Fruit fly (Drosophila melanogaster) whole organism, embryonic: ENCODE measurements around the gene bin.

Experiments
- Adf1 ChIP-seq: fragments of 200-800 bp; sonication (Bioruptor generic); IDR thresholded peaks from 2 replicates; pipeline ENCODE4 v1.3.6; 2022; ENCODE audit warnings: missing biosample characterization, missing genetic modification characterization
- CG10959 ChIP-seq: fragments of 200-800 bp; sonication (Bioruptor generic); IDR thresholded peaks from 2 replicates; pipeline ENCODE4 v1.3.6; 2022; ENCODE audit warnings: missing biosample characterization, missing genetic modification characterization
- CG12071 ChIP-seq: fragments of 200-800 bp; sonication (Bioruptor generic); optimal IDR thresholded peaks from 3 replicates; lab custom pipeline; 2018; ENCODE audit warnings: missing biosample characterization, mild to moderate bottlenecking, missing genetic modification characterization
- CG13296 ChIP-seq: fragments of 200-800 bp; sonication (Bioruptor generic); optimal IDR thresholded peaks from 3 replicates; lab custom pipeline; 2018; ENCODE audit warnings: missing biosample characterization, mild to moderate bottlenecking, missing genetic modification characterization
- CG16779 ChIP-seq: fragments of 200-800 bp; sonication (Bioruptor generic); IDR thresholded peaks from 2 replicates; pipeline ENCODE4 v1.3.6; 2022; ENCODE audit warnings: missing biosample characterization, missing genetic modification characterization
- CG16813 ChIP-seq: fragments of 200-800 bp; sonication (Bioruptor generic); IDR thresholded peaks from 3 replicates; pipeline ENCODE4 v1.3.6; 2022; ENCODE audit warnings: missing biosample characterization, missing genetic modification characterization; ENCODE audit not compliant: partially characterized antibody
- CG17328 ChIP-seq: fragments of 200-800 bp; sonication (Bioruptor generic); IDR thresholded peaks from 2 replicates; pipeline ENCODE4 v1.3.6; 2022; ENCODE audit warnings: missing biosample characterization, missing genetic modification characterization
- CG18476 ChIP-seq: fragments of 200-800 bp; sonication (Bioruptor generic); optimal IDR thresholded peaks from 2 replicates; lab custom pipeline; 2016; ENCODE audit warnings: missing biosample characterization, mild to moderate bottlenecking, missing genetic modification characterization
- CG2116 ChIP-seq: fragments of 200-800 bp; sonication (Bioruptor generic); optimal IDR thresholded peaks from 3 replicates; lab custom pipeline; 2018; ENCODE audit warnings: missing biosample characterization, mild to moderate bottlenecking, missing genetic modification characterization
- CG2875 ChIP-seq: fragments of 200-800 bp; sonication (Bioruptor generic); optimal IDR thresholded peaks from 2 replicates; lab custom pipeline; 2017; ENCODE audit warnings: missing biosample characterization, mild to moderate bottlenecking, missing genetic modification characterization, missing genetic modification reagents
- CG30431 ChIP-seq: fragments of 200-800 bp; sonication (Bioruptor generic); optimal IDR thresholded peaks from 2 replicates; lab custom pipeline; 2017; ENCODE audit warnings: missing biosample characterization, missing genetic modification characterization
- CG4328 ChIP-seq: fragments of 200-800 bp; sonication (Bioruptor generic); optimal IDR thresholded peaks from 3 replicates; lab custom pipeline; 2017; ENCODE audit warnings: missing biosample characterization, missing genetic modification reagents, missing genetic modification characterization
- CG6654 ChIP-seq: fragments of 200-800 bp; sonication (Bioruptor generic); optimal IDR thresholded peaks from 2 replicates; lab custom pipeline; 2017; ENCODE audit warnings: missing biosample characterization, mild to moderate bottlenecking, missing genetic modification characterization
- CG8478 ChIP-seq: fragments of >200 bp; optimal IDR thresholded peaks from 2 replicates; lab custom pipeline; 2018
- D19A ChIP-seq: fragments of 200-800 bp; optimal IDR thresholded peaks from 3 replicates; lab custom pipeline; 2019; ENCODE audit warnings: missing biosample characterization, mild to moderate bottlenecking, missing genetic modification characterization, moderate library complexity
- Dek ChIP-seq: fragments of 200-800 bp; sonication (Bioruptor generic); optimal IDR thresholded peaks from 3 replicates; lab custom pipeline; 2019; ENCODE audit warnings: missing biosample characterization, mild to moderate bottlenecking, missing genetic modification characterization, moderate library complexity
- Dip2 ChIP-seq: fragments of 200-800 bp; sonication (Bioruptor generic); IDR thresholded peaks from 2 replicates; pipeline ENCODE4 v1.3.6; 2022; ENCODE audit warnings: missing biosample characterization, missing genetic modification characterization
- Ets65A ChIP-seq: fragments of 200-800 bp; sonication (Bioruptor generic); peaks from one replicate; lab custom pipeline; 2016; ENCODE audit warnings: missing biosample characterization, missing genetic modification characterization
- Ets97D ChIP-seq: fragments of 200-800 bp; sonication (Bioruptor generic); optimal IDR thresholded peaks from 3 replicates; lab custom pipeline; 2016; ENCODE audit warnings: missing biosample characterization, missing genetic modification characterization
- HLH54F ChIP-seq: fragments of 200-800 bp; sonication (Bioruptor generic); optimal IDR thresholded peaks from 3 replicates; lab custom pipeline; 2016; ENCODE audit warnings: missing biosample characterization, missing genetic modification characterization
- Kr ChIP-seq: fragments of 200-800 bp; sonication (Bioruptor generic); optimal IDR thresholded peaks from 2 replicates; lab custom pipeline; 2017; ENCODE audit warnings: missing biosample characterization, mild to moderate bottlenecking, missing genetic modification characterization
- Med ChIP-seq: fragments of 200-800 bp; sonication (Bioruptor generic); peaks from one replicate; lab custom pipeline; 2016; ENCODE audit warnings: missing biosample characterization, missing genetic modification characterization, mild to moderate bottlenecking, inconsistent platforms, moderate library complexity
- Meics ChIP-seq: fragments of 200-800 bp; sonication (Bioruptor generic); optimal IDR thresholded peaks from 2 replicates; lab custom pipeline; 2017; ENCODE audit warnings: missing biosample characterization, mild to moderate bottlenecking, missing genetic modification characterization
- Mrtf ChIP-seq: fragments of 200-800 bp; sonication (Bioruptor generic); IDR thresholded peaks from 3 replicates; pipeline ENCODE4 v1.3.6; 2022; ENCODE audit warnings: missing biosample characterization, missing genetic modification characterization
- PHDP ChIP-seq: fragments of 200-800 bp; sonication (Bioruptor generic); optimal IDR thresholded peaks from 3 replicates; lab custom pipeline; 2018; ENCODE audit warnings: missing biosample characterization, mild to moderate bottlenecking, missing genetic modification characterization, moderate library complexity
- Sin3A ChIP-seq: fragments of >200 bp; optimal IDR thresholded peaks from 2 replicates; lab custom pipeline; 2018
- Usf ChIP-seq: fragments of 200-800 bp; sonication (Bioruptor generic); optimal IDR thresholded peaks from 2 replicates; lab custom pipeline; 2017; ENCODE audit warnings: missing genotype, missing biosample characterization, missing genetic modification characterization
- Xrp1 ChIP-seq: fragments of 200-800 bp; sonication (Bioruptor generic); IDR thresholded peaks from 2 replicates; pipeline ENCODE4 v1.3.6; 2022; ENCODE audit warnings: missing biosample characterization, missing genetic modification characterization
- cg ChIP-seq: fragments of 200-800 bp; sonication (Bioruptor generic); optimal IDR thresholded peaks from 3 replicates; lab custom pipeline; 2019; ENCODE audit warnings: missing biosample characterization, mild to moderate bottlenecking, missing genetic modification characterization, moderate library complexity
- dan ChIP-seq: fragments of 200-800 bp; sonication (Bioruptor generic); IDR thresholded peaks from 2 replicates; pipeline ENCODE4 v1.3.6; 2022; ENCODE audit warnings: missing biosample characterization, missing genetic modification characterization
- dm ChIP-seq: fragments of 200-800 bp; sonication (Bioruptor generic); optimal IDR thresholded peaks from 3 replicates; lab custom pipeline; 2016; ENCODE audit warnings: missing biosample characterization, missing genetic modification characterization
- gfzf ChIP-seq: fragments of 200-800 bp; sonication (Bioruptor generic); optimal IDR thresholded peaks from 2 replicates; lab custom pipeline; 2016; ENCODE audit warnings: missing biosample characterization, mild to moderate bottlenecking, missing genetic modification characterization, moderate library complexity
- gro ChIP-seq: fragments of 200-800 bp; sonication (Bioruptor generic); optimal IDR thresholded peaks from 2 replicates; lab custom pipeline; 2016; ENCODE audit warnings: missing biosample characterization, missing genetic modification characterization
- klu ChIP-seq: fragments of 200-800 bp; sonication (Bioruptor generic); IDR thresholded peaks from 2 replicates; pipeline ENCODE4 v1.3.6; 2022; ENCODE audit warnings: missing biosample characterization, missing genetic modification characterization
- kni ChIP-seq: fragments of 200-800 bp; sonication (Bioruptor generic); optimal IDR thresholded peaks from 3 replicates; lab custom pipeline; 2017; ENCODE audit warnings: mild to moderate bottlenecking, missing biosample characterization, missing genetic modification reagents, missing genetic modification characterization
- lab ChIP-seq: fragments of 200-800 bp; sonication (Bioruptor generic); optimal IDR thresholded peaks from 3 replicates; lab custom pipeline; 2017; ENCODE audit warnings: missing biosample characterization, missing genetic modification characterization, mild to moderate bottlenecking, moderate library complexity, missing genetic modification reagents
- lbe ChIP-seq: fragments of 200-800 bp; sonication (Bioruptor generic); optimal IDR thresholded peaks from 2 replicates; lab custom pipeline; 2016; ENCODE audit warnings: missing biosample characterization, mild to moderate bottlenecking, missing genetic modification characterization
- prd ChIP-seq, 3 experiments: fragments of >200 bp in 2 of 3; fragments of 200-800 bp in 1 of 3; sonication (Bioruptor generic) in 1 of 3; optimal IDR thresholded peaks in 2 of 3; IDR thresholded peaks in 1 of 3; 2 replicates in 2 of 3; 3 replicates in 1 of 3; pipeline versions ENCODE4 v1.3.6 to Lab custom; 2017 to 2022; ENCODE audit warnings: missing biosample characterization in 1 of 3, missing genetic modification characterization in 1 of 3
- run ChIP-seq: fragments of 200-800 bp; sonication (Bioruptor generic); optimal IDR thresholded peaks from 3 replicates; lab custom pipeline; 2018; ENCODE audit warnings: missing biosample characterization, mild to moderate bottlenecking, missing genetic modification characterization
- scrt ChIP-seq: fragments of 200-800 bp; sonication (Bioruptor generic); optimal IDR thresholded peaks from 2 replicates; lab custom pipeline; 2018; ENCODE audit warnings: missing biosample characterization, mild to moderate bottlenecking, missing genetic modification characterization, moderate library complexity
- seq ChIP-seq: fragments of 200-800 bp; sonication (Bioruptor generic); IDR thresholded peaks from 2 replicates; pipeline ENCODE4 v1.3.6; 2022; ENCODE audit warnings: missing biosample characterization, missing genetic modification characterization
- sim ChIP-seq: fragments of 200-800 bp; sonication (Bioruptor generic); IDR thresholded peaks from 2 replicates; pipeline ENCODE4 v1.3.6; 2022; ENCODE audit warnings: missing biosample characterization, missing genetic modification characterization
- slbo ChIP-seq: fragments of 200-800 bp; sonication (Bioruptor generic); IDR thresholded peaks from 2 replicates; pipeline ENCODE4 v1.3.6; 2022; ENCODE audit warnings: missing biosample characterization, missing genetic modification characterization
- slp2 ChIP-seq: fragments of 200-800 bp; sonication (Bioruptor generic); optimal IDR thresholded peaks from 2 replicates; lab custom pipeline; 2016; ENCODE audit warnings: missing biosample characterization, missing genetic modification characterization
- so ChIP-seq: fragments of 200-800 bp; sonication (Bioruptor generic); IDR thresholded peaks from 3 replicates; pipeline ENCODE4 v1.3.6; 2022; ENCODE audit warnings: missing biosample characterization, missing genetic modification characterization
- zen ChIP-seq: fragments of 200-800 bp; sonication (Bioruptor generic); optimal IDR thresholded peaks from 3 replicates; lab custom pipeline; 2018; ENCODE audit warnings: missing biosample characterization, mild to moderate bottlenecking, missing genetic modification characterization, moderate library complexity

bin gene

dm6 chr3L:6945357-6945756 lies 45.1 kb upstream of the bin start:
- TF ChIP-seq Med (GFP tag; lab: Kevin White, UChicago), result peak; percentile 59
- TF ChIP-seq scrt (GFP tag; lab: Kevin White, UChicago), result peak; percentile 56
- TF ChIP-seq Kr (GFP tag; lab: Kevin White, UChicago), result peak; percentile 36
- TF ChIP-seq slp2, result no peak
- no peak for TF ChIP-seq dan (GFP tag; lab: Robert Waterston, UW)
- TF ChIP-seq zen (tag; lab: Kevin White, UChicago), result no peak
- TF ChIP-seq CG6654 (GFP tag; lab: Kevin White, UChicago), result no peak
- peak; percentile 17 for TF ChIP-seq cg (GFP tag; lab: Kevin White, UChicago)
- TF ChIP-seq Adf1 (GFP tag; lab: Robert Waterston, UW), result no peak
- TF ChIP-seq Ets97D, result no peak
- TF ChIP-seq CG17328 (GFP tag; lab: Robert Waterston, UW), result no peak
- TF ChIP-seq CG10959 (GFP tag; lab: Robert Waterston, UW), result peak; percentile 20; the same call in 1 of the 2 replicates
- TF ChIP-seq dm (GFP tag; lab: Kevin White, UChicago), result no peak
- no peak for TF ChIP-seq Usf
- no peak for TF ChIP-seq Xrp1
- no peak for TF ChIP-seq Dip2
- TF ChIP-seq gfzf (GFP tag; lab: Kevin White, UChicago), result no peak
- TF ChIP-seq lbe (GFP tag; lab: Kevin White, UChicago), result no peak
- TF ChIP-seq sim (GFP tag; lab: Robert Waterston, UW), result no peak
- no peak for TF ChIP-seq Meics (GFP tag; lab: Kevin White, UChicago)

- TF ChIP-seq D19A (tag; lab: Kevin White, UChicago), result no peak
- TF ChIP-seq Med (GFP tag; lab: Kevin White, UChicago), result peak; percentile 52
- TF ChIP-seq Ets65A (GFP tag; lab: Kevin White, UChicago), result peak; percentile 57
- no peak for TF ChIP-seq seq (GFP tag; lab: Robert Waterston, UW)
- TF ChIP-seq CG8478 (lab: Kevin White, UChicago), result peak; percentile 51
- no peak for TF ChIP-seq CG4328
- no peak for TF ChIP-seq PHDP
- 0 out of 3 replicates have a peak, but pooled peaks have one; percentile 15 for TF ChIP-seq CG16813
- no peak for TF ChIP-seq Mrtf (GFP tag; lab: Robert Waterston, UW)
- no peak for TF ChIP-seq prd (optimal IDR thresholded peaks at IDR 0.05; lab: Kevin White, UChicago)
- TF ChIP-seq prd (GFP tag; IDR thresholded peaks at IDR 0.05; lab: Robert Waterston, UW), result 0 out of 3 replicates have a peak, but pooled peaks have one; percentile 8
- 0 out of 2 replicates have a peak, but pooled peaks have one; percentile 29 for TF ChIP-seq CG16779 (GFP tag; lab: Robert Waterston, UW)
- TF ChIP-seq, all 482 proteins: peak for 6
Observed at dm6 chr3L:6947188-6947971, 43.0 kb upstream of the bin start.

dm6 chr3L:6955254-6956229 lies 34.9 kb upstream of the bin start, which contains the start of the genes CG10077 and CG9948:
Gene CG10077 (minus strand): TSS chr3L:6955904.
Gene CG9948 (plus strand): TSS chr3L:6955991.
- peak; percentile 93 for TF ChIP-seq lab (GFP tag; lab: Kevin White, UChicago)
- peak; percentile 31 for TF ChIP-seq gro (GFP tag; lab: Kevin White, UChicago)
- no peak for TF ChIP-seq run (tag; lab: Kevin White, UChicago)
- TF ChIP-seq so (GFP tag; lab: Robert Waterston, UW), result peak; percentile 84
- TF ChIP-seq CG2875 (GFP tag; lab: Kevin White, UChicago), result peak; percentile 71
- peak; percentile 64 for TF ChIP-seq kni (GFP tag; lab: Kevin White, UChicago)
- peak; percentile 51 for TF ChIP-seq HLH54F (GFP tag; lab: Kevin White, UChicago)
- peak; percentile 69 for TF ChIP-seq klu (GFP tag; lab: Robert Waterston, UW)
- no peak for TF ChIP-seq Sin3A (lab: Kevin White, UChicago)
- peak; percentile 78 for TF ChIP-seq CG2116
- TF ChIP-seq slbo (GFP tag; lab: Robert Waterston, UW), result peak; percentile 95
- no peak for TF ChIP-seq CG30431
- peak; percentile 87 for TF ChIP-seq CG13296 (GFP tag; lab: Kevin White, UChicago)
- TF ChIP-seq CG12071 (GFP tag; lab: Kevin White, UChicago), result peak; percentile 79
- TF ChIP-seq CG18476, result peak; percentile 80
- TF ChIP-seq Dek (tag; lab: Kevin White, UChicago), result peak; percentile 89
